Fruit fly (Drosophila melanogaster) whole organism: ENCODE data around the gene CG14402.

Experiments
- CG8478 ChIP-seq: fragments of >200 bp; optimal IDR thresholded peaks from 2 replicates; lab custom pipeline; 2018; ENCODE audit warnings: inconsistent platforms
- EcR ChIP-seq, 2 experiments: fragments of >200 bp; optimal IDR thresholded peaks; 2 replicates each; lab custom pipeline; 2017; ENCODE audit warnings: missing biosample characterization in 2 of 2, missing genetic modification characterization in 2 of 2, missing genetic modification reagents in 2 of 2
- pan ChIP-seq: fragments of >200 bp; optimal IDR thresholded peaks from 2 replicates; lab custom pipeline; 2017

- no peak for TF ChIP-seq pan (lab: Kevin White, UChicago)
- no peak for TF ChIP-seq EcR (GFP tag; optimal IDR thresholded peaks at IDR 0.05; lab: Kevin White, UChicago)
- TF ChIP-seq CG8478 (lab: Kevin White, UChicago): no peak
Observed at dm6 chr2L:20826226-20826625, 22.9 kb upstream of the CG14402 start.
